Worm (Caenorhabditis elegans): ENCODE data around the gene str-87.

str-87 gene

ce11 chrV:8938943-8939342 lies 49.1 kb downstream of the str-87 start:
- TF ChIP-seq cog-1 (tag; optimal IDR thresholded peaks at IDR 0.05) (no peak), T22C8.4 (GFP tag; IDR thresholded peaks at IDR 0.05) (no peak), flt-1 (GFP tag; IDR thresholded peaks at IDR 0.05) (no peak), tab-1 (GFP tag; IDR thresholded peaks at IDR 0.05) (no peak), ztf-29 (GFP tag; IDR thresholded peaks at IDR 0.05) (no peak), klf-2 (GFP tag; conservative IDR thresholded peaks at IDR 0.05) (no peak), ztf-23 (GFP tag; IDR thresholded peaks at IDR 0.05) (no peak), ref-1 (GFP tag; conservative IDR thresholded peaks at IDR 0.05) (no peak), med-1 (GFP tag; optimal IDR thresholded peaks at IDR 0.05; ENCODE audit: insufficient read depth) (no peak)

ce11 chrV:8938445-8938844 lies 49.6 kb downstream of the str-87 start:
- TF ChIP-seq ztf-23 (GFP tag; IDR thresholded peaks at IDR 0.05), result no peak
- no peak for TF ChIP-seq klf-2 (GFP tag; conservative IDR thresholded peaks at IDR 0.05)
- TF ChIP-seq T22C8.4 (GFP tag; IDR thresholded peaks at IDR 0.05), result no peak
- TF ChIP-seq ztf-29 (GFP tag; IDR thresholded peaks at IDR 0.05), result no peak
- no peak for TF ChIP-seq flt-1 (GFP tag; IDR thresholded peaks at IDR 0.05)
- no peak for TF ChIP-seq ref-1 (GFP tag; conservative IDR thresholded peaks at IDR 0.05)
- no peak for TF ChIP-seq tab-1 (GFP tag; IDR thresholded peaks at IDR 0.05)
- TF ChIP-seq med-1 (GFP tag; optimal IDR thresholded peaks at IDR 0.05; ENCODE audit: insufficient read depth), result no peak
- TF ChIP-seq cog-1 (tag; optimal IDR thresholded peaks at IDR 0.05), result no peak

ce11 chrV:8937476-8938249 lies 50.3 kb downstream of the str-87 start:
- TF ChIP-seq ref-1 (GFP tag; conservative IDR thresholded peaks at IDR 0.05) (no peak), cog-1 (tag; optimal IDR thresholded peaks at IDR 0.05) (no peak)

ce11 chrV:8936791-8937475 lies 51.1 kb downstream of the str-87 start:
- TF ChIP-seq ref-1 (GFP tag; conservative IDR thresholded peaks at IDR 0.05) (no peak), flt-1 (GFP tag; IDR thresholded peaks at IDR 0.05) (no peak), T22C8.4 (GFP tag; IDR thresholded peaks at IDR 0.05) (no peak)
